Worm (Caenorhabditis elegans) whole organism, young adult: ENCODE results near the gene nas-28.

Source experiments
- C06A6.2 ChIP-seq: fragments of 200-800 bp; sonication (Bioruptor generic); conservative IDR thresholded peaks from 2 replicates; pipeline ENCODE4 v1.3.6; 2022; ENCODE audit warnings: missing genetic modification characterization, missing compliant biosample characterization
- D2030.7 ChIP-seq: fragments of 200-800 bp; sonication (Bioruptor generic); IDR thresholded peaks from 2 replicates; pipeline ENCODE4 v1.3.6; 2022; ENCODE audit warnings: missing genetic modification reagents, missing genetic modification characterization, missing compliant biosample characterization
- F10E7.11 ChIP-seq: sonication (generic microtip); optimal IDR thresholded peaks from 2 replicates; lab custom pipeline; 2017; ENCODE audit warnings: mild to moderate bottlenecking, missing genetic modification characterization, moderate library complexity, missing compliant biosample characterization
- F33H1.4 ChIP-seq: fragments of 200-800 bp; sonication (Bioruptor generic); IDR thresholded peaks from 2 replicates; pipeline ENCODE4 v1.3.6; 2022; ENCODE audit warnings: missing genetic modification reagents, missing genetic modification characterization, missing compliant biosample characterization
- F49E8.2 ChIP-seq: sonication (generic microtip); optimal IDR thresholded peaks from 3 replicates; lab custom pipeline; 2017; ENCODE audit warnings: missing genetic modification characterization, mild to moderate bottlenecking, missing compliant biosample characterization, antibody characterized with exemption, moderate library complexity; ENCODE audit not compliant: insufficient read depth
- T26A5.8 ChIP-seq: sonication (generic microtip); optimal IDR thresholded peaks from 2 replicates; lab custom pipeline; 2016; ENCODE audit warnings: missing genetic modification characterization, missing compliant biosample characterization
- Y53G8AR.9 ChIP-seq: fragments of 200-800 bp; sonication (Bioruptor generic); conservative IDR thresholded peaks from 2 replicates; pipeline ENCODE4 v1.3.6; 2022; ENCODE audit warnings: missing genetic modification reagents, missing genetic modification characterization, missing compliant biosample characterization
- Y56A3A.18 ChIP-seq: fragments of 200-800 bp; sonication (Bioruptor generic); IDR thresholded peaks from 2 replicates; pipeline ENCODE4 v1.3.6; 2022; ENCODE audit warnings: missing genetic modification reagents, missing genetic modification characterization, missing compliant biosample characterization
- aptf-3 ChIP-seq: fragments of 200-800 bp; sonication (Bioruptor generic); IDR thresholded peaks from 2 replicates; pipeline ENCODE4 v1.3.6; 2022; ENCODE audit warnings: missing genetic modification characterization, missing compliant biosample characterization
- atf-7 ChIP-seq: sonication (generic microtip); optimal IDR thresholded peaks from 2 replicates; lab custom pipeline; 2017; ENCODE audit warnings: mild to moderate bottlenecking, missing genetic modification characterization, missing compliant biosample characterization
- attf-6 ChIP-seq: fragments of 200-800 bp; sonication (Bioruptor generic); IDR thresholded peaks from 2 replicates; pipeline ENCODE4 v1.3.6; 2022; ENCODE audit warnings: missing genetic modification reagents, missing genetic modification characterization, missing compliant biosample characterization
- bed-1 ChIP-seq: fragments of 200-800 bp; sonication (Bioruptor generic); IDR thresholded peaks from 2 replicates; pipeline ENCODE4 v1.3.6; 2022; ENCODE audit warnings: missing genetic modification reagents, missing genetic modification characterization, missing compliant biosample characterization
- ceh-58 ChIP-seq: fragments of 200-800 bp; sonication (Bioruptor generic); IDR thresholded peaks from 2 replicates; pipeline ENCODE4 v1.3.6; 2022; ENCODE audit warnings: missing genetic modification characterization, missing compliant biosample characterization
- die-1 ChIP-seq: sonication (generic microtip); optimal IDR thresholded peaks from 2 replicates; lab custom pipeline; 2016; ENCODE audit warnings: missing genotype, mild to moderate bottlenecking, missing genetic modification characterization, missing compliant biosample characterization
- dox-1 ChIP-seq: fragments of 200-800 bp; sonication (Bioruptor generic); IDR thresholded peaks from 2 replicates; pipeline ENCODE4 v1.3.6; 2022; ENCODE audit warnings: missing genetic modification reagents, missing genetic modification characterization, missing compliant biosample characterization
- efl-1 ChIP-seq: fragments of 150-350 bp; optimal IDR thresholded peaks from 2 replicates; lab custom pipeline; 2014; ENCODE audit warnings: missing biosample characterization, missing genetic modification reagents, missing genetic modification characterization
- ekl-4 ChIP-seq: fragments of 200-800 bp; sonication (Bioruptor generic); IDR thresholded peaks from 2 replicates; pipeline ENCODE4 v1.3.6; 2022; ENCODE audit warnings: missing genetic modification reagents, missing genetic modification characterization, missing compliant biosample characterization
- hlh-26 ChIP-seq: fragments of 200-800 bp; sonication (Bioruptor generic); conservative IDR thresholded peaks from 2 replicates; pipeline ENCODE4 v1.3.6; 2022; ENCODE audit warnings: missing genetic modification reagents, missing genetic modification characterization, missing compliant biosample characterization
- hrde-1 ChIP-seq: sonication (generic microtip); optimal IDR thresholded peaks from 2 replicates; lab custom pipeline; 2016; ENCODE audit warnings: missing genetic modification characterization, mild to moderate bottlenecking, missing compliant biosample characterization, moderate library complexity, missing genotype, missing genetic modification reagents, borderline replicate concordance
- hsf-1 ChIP-seq: fragments of 200-800 bp; sonication (Bioruptor generic); IDR thresholded peaks from 2 replicates; pipeline ENCODE4 v1.3.6; 2022; ENCODE audit warnings: missing genetic modification reagents, missing genetic modification characterization, missing compliant biosample characterization
- lag-1 ChIP-seq: fragments of 200-800 bp; sonication (Bioruptor generic); IDR thresholded peaks from 2 replicates; pipeline ENCODE4 v1.3.6; 2022; ENCODE audit warnings: missing genetic modification reagents, missing genetic modification characterization, missing compliant biosample characterization
- let-526 ChIP-seq: fragments of 200-800 bp; sonication (Bioruptor generic); IDR thresholded peaks from 2 replicates; pipeline ENCODE4 v1.3.6; 2022; ENCODE audit warnings: missing genetic modification reagents, missing genetic modification characterization, missing compliant biosample characterization
- lin-26 ChIP-seq: fragments of 200-800 bp; sonication (Bioruptor generic); IDR thresholded peaks from 2 replicates; pipeline ENCODE4 v1.3.6; 2022; ENCODE audit warnings: missing genetic modification reagents, missing genetic modification characterization, missing compliant biosample characterization
- lin-54 ChIP-seq: fragments of 200-800 bp; sonication (Bioruptor generic); optimal IDR thresholded peaks from 2 replicates; lab custom pipeline; 2018; ENCODE audit warnings: mild to moderate bottlenecking, missing genetic modification characterization, missing compliant biosample characterization
- lir-1 ChIP-seq: fragments of 200-800 bp; sonication (Bioruptor generic); conservative IDR thresholded peaks from 2 replicates; pipeline ENCODE4 v1.3.6; 2022; ENCODE audit warnings: missing genetic modification reagents, missing genetic modification characterization, missing compliant biosample characterization
- madf-3 ChIP-seq: fragments of 200-800 bp; sonication (Bioruptor generic); IDR thresholded peaks from 2 replicates; pipeline ENCODE4 v1.3.6; 2022; ENCODE audit warnings: missing genetic modification reagents, missing genetic modification characterization, missing compliant biosample characterization
- madf-6 ChIP-seq: fragments of 200-800 bp; sonication (Bioruptor generic); IDR thresholded peaks from 2 replicates; pipeline ENCODE4 v1.3.6; 2022; ENCODE audit warnings: missing genetic modification reagents, missing genetic modification characterization, missing compliant biosample characterization
- mcd-1 ChIP-seq: fragments of 200-800 bp; sonication (Bioruptor generic); IDR thresholded peaks from 2 replicates; pipeline ENCODE4 v1.3.6; 2022; ENCODE audit warnings: missing genetic modification reagents, missing genetic modification characterization, missing compliant biosample characterization
- nfyb-1 ChIP-seq: fragments of 200-800 bp; sonication (Bioruptor generic); IDR thresholded peaks from 2 replicates; pipeline ENCODE4 v1.3.6; 2022; ENCODE audit warnings: missing genetic modification reagents, missing genetic modification characterization, missing compliant biosample characterization
- nhr-179 ChIP-seq: sonication (generic microtip); optimal IDR thresholded peaks from 2 replicates; lab custom pipeline; 2016; ENCODE audit warnings: mild to moderate bottlenecking, missing genetic modification characterization, missing compliant biosample characterization
- pbrm-1 ChIP-seq: fragments of 200-800 bp; sonication (Bioruptor generic); IDR thresholded peaks from 2 replicates; pipeline ENCODE4 v1.3.6; 2022; ENCODE audit warnings: missing genetic modification reagents, missing genetic modification characterization, missing compliant biosample characterization
- pha-4 ChIP-seq: fragments of 150-350 bp; sonication (generic microtip); optimal IDR thresholded peaks from 2 replicates; lab custom pipeline; 2014; ENCODE audit warnings: missing biosample characterization, missing genetic modification reagents, missing genetic modification characterization
- rcor-1 ChIP-seq: fragments of 200-800 bp; sonication (Bioruptor generic); IDR thresholded peaks from 2 replicates; pipeline ENCODE4 v1.3.6; 2022; ENCODE audit warnings: missing genetic modification reagents, missing genetic modification characterization, missing compliant biosample characterization
- rpc-1 ChIP-seq, 2 experiments: fragments of 150-350 bp in 1 of 2; sonication (generic microtip) in 1 of 2; optimal IDR thresholded peaks; 2 replicates each; lab custom pipeline; 2014 to 2018; ENCODE audit warnings: missing biosample characterization in 1 of 2, missing genetic modification characterization in 1 of 2, missing genetic modification reagents in 1 of 2, missing genotype in 1 of 2
- snpc-3.4 ChIP-seq: sonication (generic microtip); optimal IDR thresholded peaks from 2 replicates; lab custom pipeline; 2017; ENCODE audit warnings: missing genetic modification characterization, mild to moderate bottlenecking, missing compliant biosample characterization, antibody characterized with exemption, moderate library complexity, missing genotype, missing genetic modification reagents
- snpc-4 ChIP-seq, 5 experiments: fragments of 150-350 bp in 1 of 5; sonication (generic microtip) in 4 of 5; optimal IDR thresholded peaks; 2 replicates each; lab custom pipeline; 2014 to 2018; ENCODE audit warnings: missing genetic modification characterization in 5 of 5, missing biosample characterization in 3 of 5, antibody characterized with exemption in 2 of 5, mild to moderate bottlenecking in 2 of 5, missing compliant biosample characterization in 2 of 5, missing genotype in 2 of 5, moderate library complexity in 2 of 5, missing genetic modification reagents in 1 of 5
- tbp1 ChIP-seq: fragments of 200-800 bp; sonication (Bioruptor generic); optimal IDR thresholded peaks from 2 replicates; lab custom pipeline; 2018; ENCODE audit warnings: mild to moderate bottlenecking, missing genetic modification characterization, missing compliant biosample characterization
- xnd-1 ChIP-seq: sonication (generic microtip); optimal IDR thresholded peaks from 2 replicates; lab custom pipeline; 2016; ENCODE audit warnings: missing genotype, missing genetic modification reagents, missing genetic modification characterization, missing compliant biosample characterization
- zfh-2 ChIP-seq: fragments of 200-800 bp; sonication (Bioruptor generic); conservative IDR thresholded peaks from 2 replicates; pipeline ENCODE4 v1.3.6; 2022; ENCODE audit warnings: missing genetic modification reagents, missing genetic modification characterization, missing compliant biosample characterization
- ztf-3 ChIP-seq: fragments of 200-800 bp; sonication (Bioruptor generic); optimal IDR thresholded peaks from 2 replicates; lab custom pipeline; 2018; ENCODE audit warnings: mild to moderate bottlenecking, missing genetic modification characterization, missing compliant biosample characterization

The nas-28 gene

ce11 chrIII:6207881-6208280 lies 24.9 kb upstream of the nas-28 start, which contains the start of gene C23G10.2 (continued):
- TF ChIP-seq let-526 (GFP tag; lab: Robert Waterston, UW) (no peak), tbp1 (GFP tag; lab: Kevin White, UChicago) (peak; percentile 39), hsf-1 (GFP tag; lab: Robert Waterston, UW) (peak; percentile 61), rcor-1 (GFP tag; lab: Robert Waterston, UW) (peak; percentile 62), lag-1 (no peak), snpc-4 (GFP tag; optimal IDR thresholded peaks at IDR 0.05; lab: Kevin White, UChicago) (no peak), snpc-4 (tag; optimal IDR thresholded peaks at IDR 0.05; lab: Kevin White, UChicago) (peak in 2 of 4 experiments; percentile 24), F49E8.2 (tag; lab: Kevin White, UChicago) (peak; percentile 83), F10E7.11 (tag; lab: Kevin White, UChicago) (no peak), madf-6 (GFP tag; lab: Robert Waterston, UW) (peak; percentile 74), madf-3 (GFP tag; lab: Robert Waterston, UW) (peak; percentile 58; the same call in 1 of the 2 replicates), lin-54 (GFP tag; lab: Kevin White, UChicago) (peak; percentile 16), lin-26 (GFP tag; lab: Robert Waterston, UW) (peak; percentile 69), xnd-1 (tag; lab: Kevin White, UChicago) (peak; percentile 18), rpc-1 (optimal IDR thresholded peaks at IDR 0.05; lab: Kevin White, UChicago) (no peak), rpc-1 (tag; optimal IDR thresholded peaks at IDR 0.05; lab: Kevin White, UChicago) (no peak), pbrm-1 (GFP tag; lab: Robert Waterston, UW) (peak; percentile 61; the same call in 1 of the 2 replicates), mcd-1 (GFP tag; lab: Robert Waterston, UW) (no peak), ekl-4 (GFP tag; lab: Robert Waterston, UW) (peak; percentile 70; the same call in 1 of the 2 replicates), snpc-3.4 (tag; lab: Kevin White, UChicago) (peak; percentile 54), efl-1 (GFP tag; lab: Kevin White, UChicago) (peak; percentile 3), pha-4 (no peak), T26A5.8 (no peak), hrde-1 (peak; percentile 23), nfyb-1 (GFP tag; lab: Robert Waterston, UW) (0 out of 2 replicates have a peak, but pooled peaks have one; percentile 27), zfh-2 (GFP tag; lab: Robert Waterston, UW) (0 out of 2 replicates have a peak, but pooled peaks have one; percentile 7), atf-7 (tag; lab: Kevin White, UChicago) (peak; percentile 18), attf-6 (no peak), Y56A3A.18 (GFP tag; lab: Robert Waterston, UW) (peak; percentile 68; the same call in 1 of the 2 replicates), Y53G8AR.9 (GFP tag; lab: Robert Waterston, UW) (no peak)

- TF ChIP-seq D2030.7 (GFP tag; lab: Robert Waterston, UW) (peak; percentile 18; the same call in 1 of the 2 replicates), lin-26 (GFP tag; lab: Robert Waterston, UW) (no peak), zfh-2 (GFP tag; lab: Robert Waterston, UW) (peak; percentile 49), ceh-58 (GFP tag; lab: Robert Waterston, UW) (0 out of 2 replicates have a peak, but pooled peaks have one; percentile 57), Y56A3A.18 (GFP tag; lab: Robert Waterston, UW) (no peak), hlh-26 (GFP tag; lab: Robert Waterston, UW) (no peak), C06A6.2 (GFP tag; lab: Robert Waterston, UW) (no peak), bed-1 (GFP tag; lab: Robert Waterston, UW) (no peak), pbrm-1 (GFP tag; lab: Robert Waterston, UW) (no peak), hsf-1 (GFP tag; lab: Robert Waterston, UW) (no peak), F33H1.4 (GFP tag; lab: Robert Waterston, UW) (peak; percentile 26; the same call in 1 of the 2 replicates), aptf-3 (no peak), lir-1 (GFP tag; lab: Robert Waterston, UW) (no peak), die-1 (tag; lab: Kevin White, UChicago) (no peak), ztf-3 (no peak), dox-1 (GFP tag; lab: Robert Waterston, UW) (peak; percentile 56; the same call in 1 of the 2 replicates), nhr-179 (tag; lab: Kevin White, UChicago) (no peak)
Measured at ce11 chrIII:6207046-6207445, 24.0 kb upstream of the nas-28 start.
